Worm (Caenorhabditis elegans) whole organism, L3 larva: ENCODE results near the gene nhr-222.

Experiments used
- ama-1 ChIP-seq: fragments of 150-350 bp; optimal IDR thresholded peaks from 2 replicates; lab custom pipeline; 2018
- egl-27 ChIP-seq: sonication (generic microtip); optimal IDR thresholded peaks from 4 replicates; lab custom pipeline; 2017; ENCODE audit warnings: missing biosample characterization, missing genetic modification reagents, missing genetic modification characterization
- fkh-10 ChIP-seq: sonication (generic microtip); optimal IDR thresholded peaks from 2 replicates; lab custom pipeline; 2017; ENCODE audit warnings: missing biosample characterization, missing genetic modification reagents, missing genetic modification characterization
- lin-39 ChIP-seq: fragments of 150-350 bp; optimal IDR thresholded peaks from 2 replicates; lab custom pipeline; 2018; ENCODE audit warnings: missing biosample characterization, missing genetic modification reagents, missing genetic modification characterization
- nhr-76 ChIP-seq: fragments of 150-350 bp; sonication (generic microtip); optimal IDR thresholded peaks from 5 replicates; lab custom pipeline; 2014; ENCODE audit warnings: missing biosample characterization, missing genetic modification characterization
- pha-4 ChIP-seq: fragments of 150-350 bp; optimal IDR thresholded peaks from 2 replicates; lab custom pipeline; 2014; ENCODE audit warnings: missing biosample characterization, missing genetic modification reagents, missing genetic modification characterization
- sea-2 ChIP-seq: fragments of 150-350 bp; sonication (generic microtip); optimal IDR thresholded peaks from 4 replicates; lab custom pipeline; 2014; ENCODE audit warnings: missing biosample characterization, missing genetic modification reagents, missing genetic modification characterization
- unc-62 ChIP-seq: fragments of 150-350 bp; sonication (generic microtip); optimal IDR thresholded peaks from 4 replicates; lab custom pipeline; 2014; ENCODE audit warnings: missing biosample characterization, missing genetic modification reagents, missing genetic modification characterization

- TF ChIP-seq lin-39 (tag; lab: Kevin White, UChicago), result no peak
- no peak for TF ChIP-seq fkh-10
- no peak for TF ChIP-seq sea-2 (GFP tag; lab: Kevin White, UChicago)
- no peak for TF ChIP-seq unc-62 (GFP tag; lab: Kevin White, UChicago)
- no peak for TF ChIP-seq nhr-76 (tag; lab: Kevin White, UChicago)
- TF ChIP-seq egl-27, result no peak
- TF ChIP-seq ama-1 (lab: Kevin White, UChicago), result no peak
- TF ChIP-seq pha-4 (tag; lab: Kevin White, UChicago), result no peak
These were observed 32.5 kb upstream of the nhr-222 start, which contains the start of gene grl-27 for ce11 chrV:3575759-3576158.
